Worm (Caenorhabditis elegans) whole organism, young adult: ENCODE data around the gene his-3.

ENCODE experiments used
- B0035.1 ChIP-seq: sonication (generic microtip); optimal IDR thresholded peaks from 2 replicates; lab custom pipeline; 2016; ENCODE audit warnings: missing genetic modification characterization, mild to moderate bottlenecking, missing compliant biosample characterization, missing genotype, missing genetic modification reagents
- D2030.7 ChIP-seq: fragments of 200-800 bp; sonication (Bioruptor generic); IDR thresholded peaks from 2 replicates; pipeline ENCODE4 v1.3.6; 2022; ENCODE audit warnings: missing genetic modification reagents, missing genetic modification characterization, missing compliant biosample characterization
- F23B12.7 ChIP-seq: sonication (generic microtip); optimal IDR thresholded peaks from 2 replicates; lab custom pipeline; 2017; ENCODE audit warnings: missing genetic modification characterization, mild to moderate bottlenecking, missing compliant biosample characterization, antibody characterized with exemption, moderate library complexity; ENCODE audit not compliant: insufficient read depth
- Y53F4B.3 ChIP-seq: fragments of 200-800 bp; sonication (Bioruptor generic); IDR thresholded peaks from 2 replicates; pipeline ENCODE4 v1.3.6; 2022; ENCODE audit warnings: missing genetic modification reagents, missing genetic modification characterization, missing compliant biosample characterization
- Y67H2A.10 ChIP-seq: fragments of 200-800 bp; sonication (Bioruptor generic); conservative IDR thresholded peaks from 2 replicates; pipeline ENCODE4 v1.3.6; 2022; ENCODE audit warnings: missing genetic modification reagents, missing genetic modification characterization, missing compliant biosample characterization
- ama-1 ChIP-seq, 3 experiments: fragments of 150-350 bp in 1 of 3; sonication (generic microtip) in 2 of 3; optimal IDR thresholded peaks; 2 replicates each; lab custom pipeline; 2014 to 2018; ENCODE audit warnings: missing biosample characterization in 2 of 3, missing genetic modification characterization in 2 of 3, missing genetic modification reagents in 2 of 3
- aptf-2 ChIP-seq: fragments of 200-800 bp; sonication (Bioruptor generic); conservative IDR thresholded peaks from 2 replicates; pipeline ENCODE4 v1.3.6; 2022; ENCODE audit warnings: missing genetic modification reagents, missing genetic modification characterization, missing compliant biosample characterization
- aptf-3 ChIP-seq: fragments of 200-800 bp; sonication (Bioruptor generic); IDR thresholded peaks from 2 replicates; pipeline ENCODE4 v1.3.6; 2022; ENCODE audit warnings: missing genetic modification characterization, missing compliant biosample characterization
- attf-3 ChIP-seq: fragments of 200-800 bp; sonication (Bioruptor generic); conservative IDR thresholded peaks from 2 replicates; pipeline ENCODE4 v1.3.6; 2022; ENCODE audit warnings: missing genetic modification reagents, missing genetic modification characterization, missing compliant biosample characterization
- bed-1 ChIP-seq: fragments of 200-800 bp; sonication (Bioruptor generic); IDR thresholded peaks from 2 replicates; pipeline ENCODE4 v1.3.6; 2022; ENCODE audit warnings: missing genetic modification reagents, missing genetic modification characterization, missing compliant biosample characterization
- ceh-27 ChIP-seq: fragments of 200-800 bp; sonication (Bioruptor generic); optimal IDR thresholded peaks from 2 replicates; lab custom pipeline; 2018; ENCODE audit warnings: mild to moderate bottlenecking, missing genetic modification characterization, moderate library complexity, missing compliant biosample characterization
- ceh-40 ChIP-seq: fragments of 200-800 bp; sonication (Bioruptor generic); IDR thresholded peaks from 2 replicates; pipeline ENCODE4 v1.3.6; 2022; ENCODE audit warnings: missing genetic modification characterization, missing compliant biosample characterization
- ceh-58 ChIP-seq: fragments of 200-800 bp; sonication (Bioruptor generic); IDR thresholded peaks from 2 replicates; pipeline ENCODE4 v1.3.6; 2022; ENCODE audit warnings: missing genetic modification characterization, missing compliant biosample characterization
- ceh-79 ChIP-seq: sonication (generic microtip); optimal IDR thresholded peaks from 2 replicates; lab custom pipeline; 2017; ENCODE audit warnings: mild to moderate bottlenecking, missing genetic modification characterization, missing compliant biosample characterization
- dox-1 ChIP-seq: fragments of 200-800 bp; sonication (Bioruptor generic); IDR thresholded peaks from 2 replicates; pipeline ENCODE4 v1.3.6; 2022; ENCODE audit warnings: missing genetic modification reagents, missing genetic modification characterization, missing compliant biosample characterization
- dpl-1 ChIP-seq: fragments of 150-350 bp; optimal IDR thresholded peaks from 2 replicates; lab custom pipeline; 2014; ENCODE audit warnings: missing biosample characterization, missing genetic modification reagents, missing genetic modification characterization
- efl-1 ChIP-seq: fragments of 150-350 bp; optimal IDR thresholded peaks from 2 replicates; lab custom pipeline; 2014; ENCODE audit warnings: missing biosample characterization, missing genetic modification reagents, missing genetic modification characterization
- ekl-4 ChIP-seq: fragments of 200-800 bp; sonication (Bioruptor generic); IDR thresholded peaks from 2 replicates; pipeline ENCODE4 v1.3.6; 2022; ENCODE audit warnings: missing genetic modification reagents, missing genetic modification characterization, missing compliant biosample characterization
- ets-4 ChIP-seq: fragments of 200-800 bp; sonication (Bioruptor generic); optimal IDR thresholded peaks from 2 replicates; lab custom pipeline; 2018; ENCODE audit warnings: mild to moderate bottlenecking, missing genetic modification characterization, missing compliant biosample characterization
- gei-17 ChIP-seq: fragments of 200-800 bp; sonication (Bioruptor generic); optimal IDR thresholded peaks from 2 replicates; lab custom pipeline; 2018; ENCODE audit warnings: mild to moderate bottlenecking, missing genetic modification characterization, missing compliant biosample characterization
- hlh-26 ChIP-seq: fragments of 200-800 bp; sonication (Bioruptor generic); conservative IDR thresholded peaks from 2 replicates; pipeline ENCODE4 v1.3.6; 2022; ENCODE audit warnings: missing genetic modification reagents, missing genetic modification characterization, missing compliant biosample characterization
- hrde-1 ChIP-seq: sonication (generic microtip); optimal IDR thresholded peaks from 2 replicates; lab custom pipeline; 2016; ENCODE audit warnings: missing genetic modification characterization, mild to moderate bottlenecking, missing compliant biosample characterization, moderate library complexity, missing genotype, missing genetic modification reagents, borderline replicate concordance
- lin-35 ChIP-seq, 3 experiments: fragments of 150-350 bp in 2 of 3; sonication (generic microtip) in 1 of 3; optimal IDR thresholded peaks; 2 replicates each; lab custom pipeline; 2014 to 2018; ENCODE audit warnings: missing biosample characterization in 3 of 3, missing genetic modification characterization in 3 of 3, missing genetic modification reagents in 3 of 3
- lsy-27 ChIP-seq: sonication (generic microtip); optimal IDR thresholded peaks from 2 replicates; lab custom pipeline; 2017; ENCODE audit warnings: missing genetic modification characterization, mild to moderate bottlenecking, missing compliant biosample characterization, antibody characterized with exemption, missing genotype, borderline replicate concordance; ENCODE audit not compliant: insufficient read depth
- madf-6 ChIP-seq: fragments of 200-800 bp; sonication (Bioruptor generic); IDR thresholded peaks from 2 replicates; pipeline ENCODE4 v1.3.6; 2022; ENCODE audit warnings: missing genetic modification reagents, missing genetic modification characterization, missing compliant biosample characterization
- mcd-1 ChIP-seq: fragments of 200-800 bp; sonication (Bioruptor generic); IDR thresholded peaks from 2 replicates; pipeline ENCODE4 v1.3.6; 2022; ENCODE audit warnings: missing genetic modification reagents, missing genetic modification characterization, missing compliant biosample characterization
- mes-4 ChIP-seq: sonication (generic microtip); optimal IDR thresholded peaks from 2 replicates; lab custom pipeline; 2016; ENCODE audit warnings: missing genotype, missing genetic modification characterization, missing compliant biosample characterization
- nfyb-1 ChIP-seq: fragments of 200-800 bp; sonication (Bioruptor generic); IDR thresholded peaks from 2 replicates; pipeline ENCODE4 v1.3.6; 2022; ENCODE audit warnings: missing genetic modification reagents, missing genetic modification characterization, missing compliant biosample characterization
- nhr-80 ChIP-seq: sonication (generic microtip); optimal IDR thresholded peaks from 2 replicates; lab custom pipeline; 2016; ENCODE audit warnings: missing genetic modification characterization, missing compliant biosample characterization
- rcor-1 ChIP-seq: fragments of 200-800 bp; sonication (Bioruptor generic); IDR thresholded peaks from 2 replicates; pipeline ENCODE4 v1.3.6; 2022; ENCODE audit warnings: missing genetic modification reagents, missing genetic modification characterization, missing compliant biosample characterization
- rec-8 ChIP-seq, 2 experiments: sonication (generic microtip); optimal IDR thresholded peaks; 2 replicates each; lab custom pipeline; 2016; ENCODE audit warnings: mild to moderate bottlenecking in 2 of 2, missing genetic modification characterization in 2 of 2, missing genetic modification reagents in 2 of 2, missing genotype in 2 of 2, missing biosample characterization in 1 of 2, missing compliant biosample characterization in 1 of 2, moderate library complexity in 1 of 2
- tbx-9 ChIP-seq: sonication (generic microtip); optimal IDR thresholded peaks from 2 replicates; lab custom pipeline; 2016; ENCODE audit warnings: borderline replicate concordance, missing genetic modification characterization, inconsistent platforms, missing compliant biosample characterization
- tlf-1 ChIP-seq: fragments of 200-800 bp; sonication (Bioruptor generic); optimal IDR thresholded peaks from 2 replicates; lab custom pipeline; 2018; ENCODE audit warnings: mild to moderate bottlenecking, missing genetic modification characterization, missing compliant biosample characterization
- unc-62 ChIP-seq: fragments of 150-350 bp; optimal IDR thresholded peaks from 2 replicates; lab custom pipeline; 2014; ENCODE audit warnings: missing biosample characterization, missing genetic modification reagents, missing genetic modification characterization
- zfh-2 ChIP-seq: fragments of 200-800 bp; sonication (Bioruptor generic); conservative IDR thresholded peaks from 2 replicates; pipeline ENCODE4 v1.3.6; 2022; ENCODE audit warnings: missing genetic modification reagents, missing genetic modification characterization, missing compliant biosample characterization
- ztf-26 ChIP-seq: sonication (generic microtip); optimal IDR thresholded peaks from 2 replicates; lab custom pipeline; 2017; ENCODE audit warnings: missing genetic modification characterization, missing compliant biosample characterization
- ztf-28 ChIP-seq: fragments of 200-800 bp; sonication (Bioruptor generic); IDR thresholded peaks from 2 replicates; pipeline ENCODE4 v1.3.6; 2022; ENCODE audit warnings: missing genetic modification reagents, missing genetic modification characterization, missing compliant biosample characterization

his-3 gene

ce11 chrV:16033491-16033890 lies 7.1 kb upstream of the his-3 start (continued):
- TF ChIP-seq ztf-28 (GFP tag; lab: Robert Waterston, UW) = no peak
- TF ChIP-seq dpl-1 (GFP tag; lab: Kevin White, UChicago) = no peak
- TF ChIP-seq ceh-58 (GFP tag; lab: Robert Waterston, UW) = no peak
- TF ChIP-seq ama-1 (optimal IDR thresholded peaks at IDR 0.05; lab: Kevin White, UChicago) = no peak
- TF ChIP-seq ama-1 (GFP tag; optimal IDR thresholded peaks at IDR 0.05; lab: Kevin White, UChicago) = no peak
- TF ChIP-seq tlf-1 (GFP tag; lab: Kevin White, UChicago) = no peak
- TF ChIP-seq dox-1 (GFP tag; lab: Robert Waterston, UW) = no peak
- TF ChIP-seq nfyb-1 (GFP tag; lab: Robert Waterston, UW) = no peak
- no peak for TF ChIP-seq gei-17 (GFP tag; lab: Kevin White, UChicago)
- TF ChIP-seq nhr-80 (tag; lab: Kevin White, UChicago) = no peak
- no peak for TF ChIP-seq tbx-9 (tag; lab: Kevin White, UChicago)
- TF ChIP-seq ztf-26 (tag; lab: Kevin White, UChicago) = no peak
- TF ChIP-seq aptf-3 (GFP tag; lab: Robert Waterston, UW) = peak; percentile 97
- TF ChIP-seq madf-6 (GFP tag; lab: Robert Waterston, UW) = peak; percentile 86
- TF ChIP-seq Y53F4B.3 (GFP tag; lab: Robert Waterston, UW) = no peak
- TF ChIP-seq ets-4 = no peak
- no peak for TF ChIP-seq hlh-26
- TF ChIP-seq mes-4 = no peak
- no peak for TF ChIP-seq lin-35 (GFP tag; optimal IDR thresholded peaks at IDR 0.05; lab: Kevin White, UChicago)
- no peak for TF ChIP-seq D2030.7 (GFP tag; lab: Robert Waterston, UW)
- no peak for TF ChIP-seq mcd-1 (GFP tag; lab: Robert Waterston, UW)
- TF ChIP-seq ceh-27 = no peak
- TF ChIP-seq Y67H2A.10 = no peak
- no peak for TF ChIP-seq B0035.1 (tag; lab: Kevin White, UChicago)
- no peak for TF ChIP-seq lsy-27 (tag; lab: Kevin White, UChicago)
- TF ChIP-seq rec-8 (tag; optimal IDR thresholded peaks at IDR 0.05; lab: Kevin White, UChicago) = no peak
- TF ChIP-seq, all 124 proteins: peak for 5

ce11 chrV:16036166-16036565 lies 4.4 kb upstream of the his-3 start, which contains the start of gene T10C6.10:
Gene T10C6.10, plus strand, starts transcription at chrV:16036413.
- no peak for TF ChIP-seq unc-62 (GFP tag; lab: Kevin White, UChicago)
- TF ChIP-seq aptf-3 (GFP tag; lab: Robert Waterston, UW) = 0 out of 2 replicates have a peak, but pooled peaks have one; percentile 65
- no peak for TF ChIP-seq bed-1 (GFP tag; lab: Robert Waterston, UW)
- 0 out of 2 replicates have a peak, but pooled peaks have one; percentile 15 for TF ChIP-seq madf-6 (GFP tag; lab: Robert Waterston, UW)
- peak; percentile 97 for TF ChIP-seq aptf-2 (GFP tag; lab: Robert Waterston, UW)
- TF ChIP-seq, all 124 proteins: peak for 3

ce11 chrV:16040848-16041247 lies 240 bp downstream of the his-3 start:
- peak; percentile 31; the same call in 1 of the 2 replicates for TF ChIP-seq ekl-4 (GFP tag; lab: Robert Waterston, UW)

- TF ChIP-seq zfh-2 (GFP tag; lab: Robert Waterston, UW) = no peak
- no peak for TF ChIP-seq efl-1 (GFP tag; lab: Kevin White, UChicago)
- no peak for TF ChIP-seq attf-3 (GFP tag; lab: Robert Waterston, UW)
- no peak for TF ChIP-seq ceh-79 (tag; lab: Kevin White, UChicago)
- TF ChIP-seq rcor-1 (GFP tag; lab: Robert Waterston, UW) = no peak
- TF ChIP-seq ama-1 (optimal IDR thresholded peaks at IDR 0.05; lab: Kevin White, UChicago) = no peak
- no peak for TF ChIP-seq ama-1 (GFP tag; optimal IDR thresholded peaks at IDR 0.05; lab: Kevin White, UChicago)
- TF ChIP-seq F23B12.7 (tag; lab: Kevin White, UChicago) = no peak
- no peak for TF ChIP-seq ceh-40 (GFP tag; lab: Robert Waterston, UW)
- no peak for TF ChIP-seq hrde-1 (tag; lab: Kevin White, UChicago)
Measured at ce11 chrV:16041412-16041811, 804 bp downstream of the his-3 start.
